Worm (Caenorhabditis elegans): ENCODE results near the gene kcc-3.

DNA sequence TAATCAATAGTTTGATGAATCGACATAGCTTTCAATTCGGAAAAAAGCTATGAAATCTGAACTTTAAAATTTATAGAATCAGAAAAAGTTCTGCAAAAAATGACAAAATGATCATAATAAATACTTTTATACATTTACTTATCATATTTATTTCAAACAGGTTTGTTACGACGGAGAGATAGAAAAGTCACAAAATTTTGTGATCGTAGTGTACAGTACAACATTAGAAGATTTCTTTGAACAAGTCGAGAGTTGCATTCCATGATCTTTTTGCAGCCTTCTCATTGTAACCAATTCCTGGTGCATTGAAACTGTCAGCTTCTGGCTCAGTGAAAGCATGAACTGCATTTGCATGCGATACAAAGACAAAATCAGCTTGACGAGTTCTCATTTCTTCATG is 22.1 kb upstream of the kcc-3 start, which contains the start of gene D1022.3:
- TF ChIP-seq sup-37 (GFP tag; optimal IDR thresholded peaks at IDR 0.05): no peak
- no peak for TF ChIP-seq nhr-11 (tag; optimal IDR thresholded peaks at IDR 0.05)
- no peak for TF ChIP-seq lin-14 (GFP tag; optimal IDR thresholded peaks at IDR 0.05)
- no peak for TF ChIP-seq unc-30 (tag; optimal IDR thresholded peaks at IDR 0.05)
- TF ChIP-seq egl-13 (tag; optimal IDR thresholded peaks at IDR 0.05): no peak

Measured in whole organism, L1 larva.